Worm (Caenorhabditis elegans) whole organism, L4 larva: ENCODE results near the gene dhs-24.

Experiments
- F26F4.8 ChIP-seq: fragments of 200-800 bp; sonication (Bioruptor generic); conservative IDR thresholded peaks from 2 replicates; pipeline ENCODE4 v1.3.6; 2022; ENCODE audit warnings: missing genetic modification characterization, missing compliant biosample characterization
- F37D6.2 ChIP-seq: sonication (generic microtip); optimal IDR thresholded peaks from 2 replicates; lab custom pipeline; 2016; ENCODE audit warnings: mild to moderate bottlenecking, missing genetic modification characterization, missing compliant biosample characterization
- R02D3.7 ChIP-seq: fragments of 150-350 bp; sonication (generic microtip); optimal IDR thresholded peaks from 3 replicates; lab custom pipeline; 2014; ENCODE audit warnings: missing biosample characterization, missing genetic modification characterization
- T26A8.4 ChIP-seq: fragments of 200-800 bp; sonication (Bioruptor generic); IDR thresholded peaks from 2 replicates; pipeline ENCODE4 v1.3.6; 2022; ENCODE audit warnings: missing genetic modification characterization, missing compliant biosample characterization
- Y105C5A.15 ChIP-seq: fragments of 200-800 bp; sonication (Bioruptor generic); IDR thresholded peaks from 2 replicates; pipeline ENCODE4 v1.3.6; 2022; ENCODE audit warnings: missing genetic modification characterization, missing compliant biosample characterization
- Y5F2A.4 ChIP-seq: fragments of 200-800 bp; sonication (Bioruptor generic); optimal IDR thresholded peaks from 2 replicates; lab custom pipeline; 2018; ENCODE audit warnings: mild to moderate bottlenecking, missing genetic modification characterization, missing compliant biosample characterization
- aly-2 ChIP-seq: sonication (generic microtip); optimal IDR thresholded peaks from 2 replicates; lab custom pipeline; 2018; ENCODE audit warnings: missing biosample characterization, missing genetic modification characterization
- arid-1 ChIP-seq: fragments of 200-800 bp; sonication (Bioruptor generic); conservative IDR thresholded peaks from 2 replicates; pipeline ENCODE4 v1.3.6; 2022; ENCODE audit warnings: missing genetic modification reagents, missing genetic modification characterization, missing compliant biosample characterization
- attf-4 ChIP-seq: sonication (generic microtip); optimal IDR thresholded peaks from 3 replicates; lab custom pipeline; 2017; ENCODE audit warnings: missing biosample characterization, missing genetic modification characterization
- ceh-20 ChIP-seq: fragments of 200-800 bp; sonication (Bioruptor generic); IDR thresholded peaks from 2 replicates; pipeline ENCODE4 v1.3.6; 2022; ENCODE audit warnings: missing genetic modification reagents, missing genetic modification characterization, missing compliant biosample characterization
- ceh-28 ChIP-seq: fragments of 150-350 bp; optimal IDR thresholded peaks from 2 replicates; lab custom pipeline; 2014; ENCODE audit warnings: missing biosample characterization, missing genetic modification reagents, missing genetic modification characterization
- ces-1 ChIP-seq: fragments of 150-350 bp; sonication (generic microtip); optimal IDR thresholded peaks from 4 replicates; lab custom pipeline; 2014; ENCODE audit warnings: missing biosample characterization, missing genetic modification reagents, missing genetic modification characterization
- cey-2 ChIP-seq: sonication (generic microtip); optimal IDR thresholded peaks from 3 replicates; lab custom pipeline; 2017; ENCODE audit warnings: missing genetic modification characterization, mild to moderate bottlenecking, missing compliant biosample characterization, antibody characterized with exemption, borderline replicate concordance; ENCODE audit not compliant: insufficient read depth
- daf-12 ChIP-seq: fragments of 150-350 bp; optimal IDR thresholded peaks from 2 replicates; lab custom pipeline; 2014; ENCODE audit warnings: missing biosample characterization, missing genetic modification reagents, missing genetic modification characterization
- daf-16 ChIP-seq, 3 experiments: sonication (generic microtip); optimal IDR thresholded peaks; 2 replicates each; lab custom pipeline; 2016 to 2017; ENCODE audit warnings: missing genetic modification characterization in 3 of 3, missing genetic modification reagents in 3 of 3, mild to moderate bottlenecking in 2 of 3, missing compliant biosample characterization in 2 of 3, missing biosample characterization in 1 of 3, moderate library complexity in 1 of 3
- dmd-6 ChIP-seq: fragments of 200-800 bp; sonication (Bioruptor generic); IDR thresholded peaks from 2 replicates; pipeline ENCODE4 v1.3.6; 2022; ENCODE audit warnings: missing genetic modification reagents, missing genetic modification characterization, missing compliant biosample characterization
- dmd-8 ChIP-seq: fragments of 200-800 bp; sonication (Bioruptor generic); IDR thresholded peaks from 2 replicates; pipeline ENCODE4 v1.3.6; 2022; ENCODE audit warnings: missing genetic modification characterization, missing compliant biosample characterization
- dmd-9 ChIP-seq: fragments of 200-800 bp; sonication (Bioruptor generic); IDR thresholded peaks from 2 replicates; pipeline ENCODE4 v1.3.6; 2022; ENCODE audit warnings: missing genetic modification reagents, missing genetic modification characterization, missing compliant biosample characterization
- egl-43 ChIP-seq: fragments of 200-800 bp; sonication (Bioruptor generic); IDR thresholded peaks from 2 replicates; pipeline ENCODE4 v1.3.6; 2022; ENCODE audit warnings: missing genetic modification reagents, missing genetic modification characterization, missing compliant biosample characterization
- fos-1 ChIP-seq: fragments of 150-350 bp; optimal IDR thresholded peaks from 2 replicates; lab custom pipeline; 2014; ENCODE audit warnings: missing biosample characterization, missing genetic modification characterization
- hlh-30 ChIP-seq: sonication (generic microtip); optimal IDR thresholded peaks from 2 replicates; lab custom pipeline; 2017; ENCODE audit warnings: antibody characterized with exemption, mild to moderate bottlenecking, missing genetic modification characterization, missing compliant biosample characterization; ENCODE audit not compliant: insufficient read depth
- lim-7 ChIP-seq: fragments of 200-800 bp; sonication (Bioruptor generic); IDR thresholded peaks from 2 replicates; pipeline ENCODE4 v1.3.6; 2022; ENCODE audit warnings: missing genetic modification characterization, missing compliant biosample characterization
- lin-39 ChIP-seq: fragments of 150-350 bp; optimal IDR thresholded peaks from 2 replicates; lab custom pipeline; 2014; ENCODE audit warnings: missing biosample characterization, missing genetic modification reagents, missing genetic modification characterization
- lir-3 ChIP-seq: sonication (generic microtip); optimal IDR thresholded peaks from 2 replicates; lab custom pipeline; 2016; ENCODE audit warnings: mild to moderate bottlenecking, missing genetic modification characterization, missing compliant biosample characterization
- lsy-2 ChIP-seq, 2 experiments: fragments of 150-350 bp in 1 of 2; sonication (generic microtip) in 1 of 2; optimal IDR thresholded peaks; 2 replicates each; lab custom pipeline; 2014 to 2017; ENCODE audit warnings: missing biosample characterization in 2 of 2, missing genetic modification characterization in 2 of 2
- mes-2 ChIP-seq: sonication (generic microtip); optimal IDR thresholded peaks from 2 replicates; lab custom pipeline; 2016; ENCODE audit warnings: missing genotype, mild to moderate bottlenecking, missing genetic modification characterization, missing compliant biosample characterization; ENCODE audit not compliant: poor library complexity, severe bottlenecking
- nhr-25 ChIP-seq: sonication (generic microtip); optimal IDR thresholded peaks from 2 replicates; lab custom pipeline; 2017; ENCODE audit warnings: missing genetic modification characterization, mild to moderate bottlenecking, missing compliant biosample characterization, antibody characterized with exemption, moderate library complexity, borderline replicate concordance; ENCODE audit not compliant: insufficient read depth
- nhr-48 ChIP-seq: sonication (generic microtip); optimal IDR thresholded peaks from 2 replicates; lab custom pipeline; 2016; ENCODE audit warnings: mild to moderate bottlenecking, missing genetic modification characterization, missing compliant biosample characterization
- nhr-6 ChIP-seq: fragments of 150-350 bp; optimal IDR thresholded peaks from 2 replicates; lab custom pipeline; 2014; ENCODE audit warnings: missing biosample characterization, missing genetic modification characterization
- nhr-76 ChIP-seq: fragments of 150-350 bp; optimal IDR thresholded peaks from 2 replicates; lab custom pipeline; 2014; ENCODE audit warnings: missing biosample characterization, missing genetic modification characterization
- nhr-77 ChIP-seq: fragments of 150-350 bp; optimal IDR thresholded peaks from 2 replicates; lab custom pipeline; 2014; ENCODE audit warnings: missing biosample characterization, missing genetic modification characterization
- pqm-1 ChIP-seq: sonication (generic microtip); optimal IDR thresholded peaks from 2 replicates; lab custom pipeline; 2017; ENCODE audit warnings: missing biosample characterization, missing genetic modification characterization
- set-16 ChIP-seq: fragments of 200-800 bp; sonication (Bioruptor generic); IDR thresholded peaks from 2 replicates; pipeline ENCODE4 v1.3.6; 2022; ENCODE audit warnings: missing genetic modification reagents, missing genetic modification characterization, missing compliant biosample characterization
- snpc-4 ChIP-seq: fragments of 150-350 bp; optimal IDR thresholded peaks from 2 replicates; lab custom pipeline; 2014; ENCODE audit warnings: missing biosample characterization, missing genetic modification characterization
- spr-1 ChIP-seq: sonication (generic microtip); optimal IDR thresholded peaks from 2 replicates; lab custom pipeline; 2016; ENCODE audit warnings: mild to moderate bottlenecking, missing genetic modification characterization, missing compliant biosample characterization
- spr-3 ChIP-seq: fragments of 200-800 bp; sonication (Bioruptor generic); optimal IDR thresholded peaks from 2 replicates; lab custom pipeline; 2018; ENCODE audit warnings: mild to moderate bottlenecking, missing genetic modification characterization, missing compliant biosample characterization
- unc-62 ChIP-seq, 3 experiments: fragments of 150-350 bp in 1 of 3; sonication (generic microtip); optimal IDR thresholded peaks in 2 of 3; peaks in 1 of 3; 1 replicate in 1 of 3; 2 replicates in 2 of 3; lab custom pipeline; 2014 to 2017; ENCODE audit warnings: missing biosample characterization in 3 of 3, missing genetic modification characterization in 3 of 3, missing genetic modification reagents in 3 of 3, missing genotype in 1 of 3
- zfp-2 ChIP-seq: sonication (generic microtip); optimal IDR thresholded peaks from 2 replicates; lab custom pipeline; 2016; ENCODE audit warnings: mild to moderate bottlenecking, missing genetic modification characterization, missing compliant biosample characterization
- zip-2 ChIP-seq: fragments of 150-350 bp; optimal IDR thresholded peaks from 2 replicates; lab custom pipeline; 2014; ENCODE audit warnings: missing biosample characterization, missing genetic modification characterization
- ztf-7 ChIP-seq: fragments of 150-350 bp; optimal IDR thresholded peaks from 2 replicates; lab custom pipeline; 2014; ENCODE audit warnings: missing biosample characterization, missing genetic modification characterization

Gene dhs-24

DNA sequence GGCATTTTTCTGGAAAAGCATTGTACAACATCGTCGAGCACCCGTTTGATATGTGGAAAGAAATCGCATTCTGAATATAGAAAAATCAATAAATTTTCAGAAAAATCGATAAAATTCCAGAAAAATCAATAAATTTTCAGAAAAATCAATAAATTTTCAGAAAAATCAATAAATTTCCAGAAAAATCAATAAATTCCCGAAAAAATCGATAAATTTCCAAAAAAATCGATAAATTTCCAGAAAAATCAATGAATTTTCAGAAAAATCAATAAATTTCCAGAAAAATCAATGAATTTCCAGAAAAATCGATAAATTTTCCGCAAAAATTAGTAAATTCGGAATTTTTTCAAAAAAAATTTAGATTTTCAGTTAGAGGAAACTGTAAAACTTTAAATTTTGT, 39.1 kb downstream of the dhs-24 start, which contains the start of gene fars-2:
Gene fars-2, minus strand, starts transcription at position 70 of the 400 bp plus-strand sequence.
- TF ChIP-seq lsy-2 (tag; optimal IDR thresholded peaks at IDR 0.05; lab: Kevin White, UChicago) (no peak), ceh-28 (peak; percentile 79)

DNA sequence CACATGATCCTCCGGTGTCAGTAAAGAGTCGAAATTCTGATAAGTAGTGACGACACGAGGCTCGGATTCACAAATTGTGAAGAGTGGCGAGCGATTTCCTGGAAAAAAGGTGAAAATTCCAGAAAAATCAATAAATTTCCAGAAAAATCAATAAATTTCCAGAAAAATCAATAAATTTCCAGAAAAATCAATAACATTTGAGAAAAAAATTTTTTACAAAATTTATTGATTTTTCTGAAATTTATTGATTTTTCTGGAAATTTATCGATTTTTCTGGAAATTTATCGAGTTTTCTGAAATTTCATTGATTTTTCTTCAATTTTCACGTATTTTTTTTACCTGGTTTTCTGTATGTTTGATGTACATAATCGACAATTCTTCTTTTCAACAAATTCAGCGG, 40.4 kb downstream of the dhs-24 start:
- TF ChIP-seq Y5F2A.4 (GFP tag; lab: Kevin White, UChicago) (no peak), arid-1 (no peak), attf-4 (tag; lab: Kevin White, UChicago) (no peak), ztf-7 (no peak), nhr-25 (tag; lab: Kevin White, UChicago) (no peak), ceh-28 (peak; percentile 77), mes-2 (no peak), unc-62 (GFP tag; optimal IDR thresholded peaks at IDR 0.05 in 1 of 2; lab: Kevin White, UChicago) (peak in 1 of 2 experiments; percentile 44), unc-62 (tag; optimal IDR thresholded peaks at IDR 0.05; lab: Kevin White, UChicago) (no peak), hlh-30 (no peak)

DNA sequence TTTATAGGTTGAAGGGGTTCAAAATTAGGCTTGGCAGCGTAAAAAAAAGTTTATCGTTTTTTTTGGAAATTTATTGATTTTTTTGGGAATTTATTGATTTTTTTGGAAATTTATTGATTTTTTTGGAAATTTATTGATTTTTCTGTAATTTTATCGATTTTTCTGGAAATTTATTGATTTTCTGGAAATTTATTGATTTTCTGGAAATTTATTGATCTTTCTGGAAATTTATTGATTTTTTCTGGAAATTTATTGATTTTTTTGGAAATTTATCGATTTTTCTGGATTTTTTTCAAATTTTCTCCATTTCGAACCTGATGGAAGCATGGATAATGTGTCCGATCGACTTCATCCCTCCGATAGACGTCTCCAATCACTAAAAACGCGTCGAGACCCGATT, 41.6 kb downstream of the dhs-24 start:
- TF ChIP-seq zip-2 (tag; lab: Kevin White, UChicago) (no peak), ceh-28 (peak; percentile 83), F37D6.2 (tag; lab: Kevin White, UChicago) (no peak), set-16 (GFP tag; lab: Robert Waterston, UW) (no peak), egl-43 (no peak)

DNA sequence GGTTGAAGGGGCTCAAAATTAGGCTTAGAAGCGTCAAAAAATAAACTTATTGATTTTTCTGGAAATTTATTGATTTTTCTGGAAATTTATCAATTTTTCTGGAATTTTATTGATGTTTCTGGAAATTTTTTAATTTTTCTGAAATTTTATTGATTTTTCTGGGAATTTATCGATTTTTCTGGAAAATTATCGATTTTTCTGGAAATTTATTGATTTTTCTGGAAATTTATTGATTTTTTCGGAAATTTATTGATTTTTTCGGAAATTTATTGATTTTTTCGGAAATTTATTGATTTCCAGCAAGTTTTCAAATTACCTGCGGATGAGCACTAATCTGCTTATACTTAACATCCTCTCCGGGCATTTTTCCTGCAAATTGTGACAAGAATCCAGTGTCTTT, 44.6 kb downstream of the dhs-24 start:
- TF ChIP-seq ceh-28 (peak; percentile 80), dmd-8 (no peak)

DNA sequence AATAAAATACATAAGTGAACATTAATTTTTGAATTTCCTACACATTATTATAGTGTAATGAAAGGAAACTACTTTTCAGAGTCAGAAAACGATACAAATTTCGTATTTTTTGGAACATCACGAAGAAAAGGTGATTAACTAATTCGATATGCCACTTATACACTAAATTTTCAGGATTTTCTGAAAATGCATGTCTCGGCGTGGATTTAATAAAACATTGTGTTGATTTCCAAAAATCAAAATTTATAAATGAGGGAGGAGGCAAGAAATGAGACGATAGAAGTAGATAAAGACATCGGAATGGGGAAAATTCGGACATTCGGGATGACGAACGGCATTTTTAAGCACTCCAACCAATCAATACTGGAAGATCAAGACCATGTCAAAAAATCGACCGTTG, 47.3 kb downstream of the dhs-24 start, which contains the start of gene Y116F11B.14:
Gene Y116F11B.14, plus strand, starts transcription at position 301 of the 400 bp plus-strand sequence.
- TF ChIP-seq daf-12 (tag; lab: Kevin White, UChicago): no peak
- no peak for TF ChIP-seq lin-39
- no peak for TF ChIP-seq T26A8.4 (GFP tag; lab: Robert Waterston, UW)
- TF ChIP-seq nhr-6 (tag; lab: Kevin White, UChicago): no peak
- TF ChIP-seq ceh-20 (GFP tag; lab: Robert Waterston, UW): no peak

DNA sequence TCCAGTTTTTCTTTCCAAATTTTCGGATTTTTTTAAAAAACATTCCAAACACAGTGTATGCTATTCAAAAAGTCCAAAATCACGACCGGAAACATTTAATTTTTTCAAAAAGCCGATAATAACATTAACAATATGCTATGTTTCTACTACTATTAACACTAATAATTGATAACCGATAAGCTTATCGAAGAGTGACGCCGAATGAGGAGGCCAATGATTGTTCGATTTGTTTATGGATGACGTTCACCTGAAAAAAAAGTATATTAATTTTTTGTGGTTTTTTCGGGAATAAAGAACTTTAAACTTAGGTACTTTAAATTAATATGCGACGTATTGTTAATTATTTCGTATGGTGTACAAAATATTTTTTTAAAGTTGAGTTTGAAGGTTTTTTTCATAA, 48.4 kb downstream of the dhs-24 start:
- TF ChIP-seq daf-16 (GFP tag; optimal IDR thresholded peaks at IDR 0.05; lab: Kevin White, UChicago) (no peak), daf-16 (tag; optimal IDR thresholded peaks at IDR 0.05; lab: Kevin White, UChicago) (peak; percentile 47), lim-7 (GFP tag; lab: Robert Waterston, UW) (no peak), spr-3 (GFP tag; lab: Kevin White, UChicago) (no peak), Y5F2A.4 (GFP tag; lab: Kevin White, UChicago) (no peak), F26F4.8 (GFP tag; lab: Robert Waterston, UW) (no peak), dmd-6 (GFP tag; lab: Robert Waterston, UW) (0 out of 2 replicates have a peak, but pooled peaks have one; percentile 5), pqm-1 (tag; lab: Kevin White, UChicago) (peak; percentile 62)
- TF ChIP-seq, all 104 proteins: peak for 3

DNA sequence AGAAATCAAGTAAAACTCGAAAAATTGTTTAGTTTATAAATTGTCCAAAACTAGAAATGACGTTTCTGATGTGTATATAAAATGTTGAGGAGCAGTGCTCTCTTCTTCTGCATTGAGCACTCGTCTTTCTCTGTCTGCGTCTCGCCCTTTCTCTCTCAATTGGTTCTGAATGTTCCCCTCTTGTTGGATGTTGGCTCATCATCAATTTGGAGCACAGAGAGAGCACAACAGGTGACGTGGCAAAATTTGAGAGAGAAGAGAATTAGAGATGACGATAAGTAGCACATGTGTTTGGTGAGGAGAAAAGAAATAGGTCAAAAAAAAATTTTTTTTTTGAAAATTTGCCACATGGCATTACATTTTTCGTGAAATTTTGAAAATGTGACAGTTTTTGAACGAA, 48.9 kb downstream of the dhs-24 start:
- TF ChIP-seq dmd-9 (GFP tag; lab: Robert Waterston, UW): no peak
- TF ChIP-seq Y105C5A.15: no peak
- TF ChIP-seq aly-2 (tag; lab: Kevin White, UChicago): no peak
- TF ChIP-seq nhr-48 (tag; lab: Kevin White, UChicago): no peak
- TF ChIP-seq snpc-4 (tag; lab: Kevin White, UChicago): no peak
- no peak for TF ChIP-seq ces-1 (GFP tag; lab: Kevin White, UChicago)
- TF ChIP-seq fos-1: no peak
- no peak for TF ChIP-seq lir-3 (tag; lab: Kevin White, UChicago)
- no peak for TF ChIP-seq cey-2 (tag; lab: Kevin White, UChicago)
- no peak for TF ChIP-seq spr-1 (tag; lab: Kevin White, UChicago)
- no peak for TF ChIP-seq zfp-2 (tag; lab: Kevin White, UChicago)
- peak; percentile 74 for TF ChIP-seq hlh-30
- no peak for TF ChIP-seq R02D3.7
- TF ChIP-seq nhr-76 (tag; lab: Kevin White, UChicago): no peak
- TF ChIP-seq nhr-77 (tag; lab: Kevin White, UChicago): no peak
- no peak for TF ChIP-seq nhr-25 (tag; lab: Kevin White, UChicago)
